Worm (Caenorhabditis elegans) whole organism, mixed stage, embryonic: Measurements from ENCODE around the gene R05H5.4.

Experiments
- M03D4.4 ChIP-seq: sonication (generic microtip); optimal IDR thresholded peaks from 2 replicates; lab custom pipeline; 2017; ENCODE audit warnings: mild to moderate bottlenecking, missing genetic modification characterization, missing compliant biosample characterization
- bed-3 ChIP-seq: fragments of 200-800 bp; sonication (Bioruptor generic); optimal IDR thresholded peaks from 3 replicates; lab custom pipeline; 2018; ENCODE audit warnings: mild to moderate bottlenecking, missing genetic modification characterization, moderate library complexity, missing compliant biosample characterization
- blmp-1 ChIP-seq: fragments of 150-350 bp; optimal IDR thresholded peaks from 2 replicates; lab custom pipeline; 2014; ENCODE audit warnings: missing biosample characterization, missing genetic modification characterization
- ceh-43 ChIP-seq: fragments of 200-800 bp; sonication (Bioruptor generic); optimal IDR thresholded peaks from 2 replicates; lab custom pipeline; 2018; ENCODE audit warnings: mild to moderate bottlenecking, missing genetic modification characterization, moderate library complexity, missing compliant biosample characterization
- ces-1 ChIP-seq: fragments of 150-350 bp; optimal IDR thresholded peaks from 2 replicates; lab custom pipeline; 2014; ENCODE audit warnings: missing biosample characterization, missing genetic modification reagents, missing genetic modification characterization
- cnd-1 ChIP-seq: fragments of 200-800 bp; sonication (Bioruptor generic); optimal IDR thresholded peaks from 2 replicates; lab custom pipeline; 2018; ENCODE audit warnings: mild to moderate bottlenecking, missing genetic modification characterization, missing compliant biosample characterization
- drap-1 ChIP-seq: fragments of 200-800 bp; sonication (Bioruptor generic); optimal IDR thresholded peaks from 3 replicates; lab custom pipeline; 2018; ENCODE audit warnings: mild to moderate bottlenecking, missing genetic modification characterization, missing compliant biosample characterization
- elt-1 ChIP-seq: sonication (generic microtip); optimal IDR thresholded peaks from 2 replicates; lab custom pipeline; 2017; ENCODE audit warnings: missing genetic modification characterization, mild to moderate bottlenecking, missing compliant biosample characterization, antibody characterized with exemption, moderate library complexity, borderline replicate concordance; ENCODE audit not compliant: insufficient read depth
- flh-1 ChIP-seq: fragments of 200-800 bp; sonication (Bioruptor generic); optimal IDR thresholded peaks from 2 replicates; lab custom pipeline; 2018; ENCODE audit warnings: mild to moderate bottlenecking, missing genetic modification characterization, moderate library complexity, missing compliant biosample characterization
- ham-2 ChIP-seq: fragments of 200-800 bp; sonication (Bioruptor generic); optimal IDR thresholded peaks from 2 replicates; lab custom pipeline; 2018; ENCODE audit warnings: mild to moderate bottlenecking, missing genetic modification characterization, missing compliant biosample characterization
- hlh-1 ChIP-seq: fragments of 150-350 bp; optimal IDR thresholded peaks from 2 replicates; lab custom pipeline; 2014; ENCODE audit warnings: missing biosample characterization, missing genetic modification reagents, missing genetic modification characterization
- lin-13 ChIP-seq: fragments of 150-350 bp; optimal IDR thresholded peaks from 2 replicates; lab custom pipeline; 2014; ENCODE audit warnings: missing biosample characterization, missing genetic modification characterization
- lsy-2 ChIP-seq: fragments of 150-350 bp; optimal IDR thresholded peaks from 2 replicates; lab custom pipeline; 2014; ENCODE audit warnings: missing biosample characterization, missing genetic modification characterization
- mab-5 ChIP-seq: fragments of 150-350 bp; optimal IDR thresholded peaks from 2 replicates; lab custom pipeline; 2014; ENCODE audit warnings: missing biosample characterization, missing genetic modification characterization
- mep-1 ChIP-seq: fragments of 150-350 bp; optimal IDR thresholded peaks from 2 replicates; lab custom pipeline; 2017; ENCODE audit warnings: missing biosample characterization, missing genetic modification reagents, missing genetic modification characterization, inconsistent platforms
- mls-2 ChIP-seq: sonication (generic microtip); optimal IDR thresholded peaks from 2 replicates; lab custom pipeline; 2016; ENCODE audit warnings: mild to moderate bottlenecking, missing genetic modification characterization, moderate library complexity, missing compliant biosample characterization
- nhr-12 ChIP-seq: fragments of 150-350 bp; optimal IDR thresholded peaks from 2 replicates; lab custom pipeline; 2014; ENCODE audit warnings: missing biosample characterization, missing genetic modification characterization
- nhr-2 ChIP-seq: fragments of 150-350 bp; optimal IDR thresholded peaks from 2 replicates; lab custom pipeline; 2014; ENCODE audit warnings: missing biosample characterization, missing genetic modification characterization
- nhr-237 ChIP-seq: fragments of 150-350 bp; optimal IDR thresholded peaks from 2 replicates; lab custom pipeline; 2014; ENCODE audit warnings: missing biosample characterization, missing genetic modification characterization
- nhr-28 ChIP-seq: fragments of 150-350 bp; optimal IDR thresholded peaks from 2 replicates; lab custom pipeline; 2014; ENCODE audit warnings: missing biosample characterization, missing genetic modification characterization
- nhr-76 ChIP-seq: sonication (generic microtip); optimal IDR thresholded peaks from 2 replicates; lab custom pipeline; 2017; ENCODE audit warnings: missing biosample characterization, missing genetic modification characterization
- pha-4 ChIP-seq: fragments of 150-350 bp; optimal IDR thresholded peaks from 2 replicates; lab custom pipeline; 2018; ENCODE audit warnings: missing biosample characterization, missing genetic modification reagents, missing genetic modification characterization
- sem-2 ChIP-seq: fragments of 200-800 bp; sonication (Bioruptor generic); optimal IDR thresholded peaks from 2 replicates; lab custom pipeline; 2018; ENCODE audit warnings: mild to moderate bottlenecking, missing genetic modification characterization, missing compliant biosample characterization
- sptf-1 ChIP-seq: sonication (generic microtip); optimal IDR thresholded peaks from 2 replicates; lab custom pipeline; 2017; ENCODE audit warnings: mild to moderate bottlenecking, missing genetic modification characterization, moderate library complexity, missing compliant biosample characterization
- tbx-8 ChIP-seq: fragments of 200-800 bp; sonication (Bioruptor generic); optimal IDR thresholded peaks from 2 replicates; lab custom pipeline; 2018; ENCODE audit warnings: mild to moderate bottlenecking, missing genetic modification characterization, moderate library complexity, missing compliant biosample characterization
- unc-120 ChIP-seq: sonication (generic microtip); optimal IDR thresholded peaks from 2 replicates; lab custom pipeline; 2017; ENCODE audit warnings: missing genetic modification characterization, missing compliant biosample characterization; ENCODE audit not compliant: poor library complexity, severe bottlenecking
- unc-62 ChIP-seq: fragments of 150-350 bp; optimal IDR thresholded peaks from 2 replicates; lab custom pipeline; 2014; ENCODE audit warnings: missing biosample characterization, missing genetic modification reagents, missing genetic modification characterization

The R05H5.4 gene

ce11 chrII:10247154-10247553, 47.3 kb upstream of the R05H5.4 start:
- TF ChIP-seq nhr-2 (tag; lab: Kevin White, UChicago) (no peak), bed-3 (GFP tag; lab: Kevin White, UChicago) (no peak), elt-1 (tag; lab: Kevin White, UChicago) (no peak), nhr-12 (tag; lab: Kevin White, UChicago) (no peak), unc-62 (GFP tag; lab: Kevin White, UChicago) (no peak), hlh-1 (tag; lab: Kevin White, UChicago) (no peak)

- no peak for TF ChIP-seq cnd-1
- no peak for TF ChIP-seq nhr-76 (tag; lab: Kevin White, UChicago)
- TF ChIP-seq sptf-1 (tag; lab: Kevin White, UChicago): no peak
- TF ChIP-seq nhr-237 (tag; lab: Kevin White, UChicago): no peak
- TF ChIP-seq, all 35 proteins: peak for 0
These were observed 45.8 kb upstream of the R05H5.4 start for ce11 chrII:10245612-10246011.

- peak; percentile 36 for TF ChIP-seq ces-1
- TF ChIP-seq M03D4.4 (tag; lab: Kevin White, UChicago): no peak
These were observed 42.5 kb upstream of the R05H5.4 start, which contains the start of gene mrps-14 for ce11 chrII:10242294-10242693. Gene mrps-14, minus strand, starts transcription at chrII:10242490.

- TF ChIP-seq nhr-2 (tag; lab: Kevin White, UChicago) (no peak), nhr-76 (tag; lab: Kevin White, UChicago) (no peak), elt-1 (tag; lab: Kevin White, UChicago) (no peak), unc-62 (GFP tag; lab: Kevin White, UChicago) (no peak), lin-13 (no peak), blmp-1 (tag; lab: Kevin White, UChicago) (no peak), mls-2 (tag; lab: Kevin White, UChicago) (no peak), sem-2 (GFP tag; lab: Kevin White, UChicago) (no peak), bed-3 (GFP tag; lab: Kevin White, UChicago) (no peak), nhr-237 (tag; lab: Kevin White, UChicago) (no peak), hlh-1 (tag; lab: Kevin White, UChicago) (no peak)
- TF ChIP-seq, all 35 proteins: peak for 0
These were observed 39.8 kb upstream of the R05H5.4 start, which contains the start of gene mec-15 for ce11 chrII:10239595-10239994. Gene mec-15, minus strand, starts transcription at chrII:10239695.

ce11 chrII:10234398-10234797, 34.6 kb upstream of the R05H5.4 start, which contains the start of gene ubxn-5:
Gene ubxn-5, minus strand, starts transcription at chrII:10234498.
- TF ChIP-seq mab-5: no peak
- TF ChIP-seq nhr-28 (tag; lab: Kevin White, UChicago): no peak
- no peak for TF ChIP-seq sptf-1 (tag; lab: Kevin White, UChicago)
- TF ChIP-seq nhr-2 (tag; lab: Kevin White, UChicago): no peak
- TF ChIP-seq cnd-1: no peak
- TF ChIP-seq mep-1 (tag; lab: Kevin White, UChicago): no peak
- TF ChIP-seq pha-4 (tag; lab: Kevin White, UChicago): no peak
- no peak for TF ChIP-seq tbx-8 (GFP tag; lab: Kevin White, UChicago)
- TF ChIP-seq unc-120 (tag; lab: Kevin White, UChicago): no peak
- no peak for TF ChIP-seq drap-1
- TF ChIP-seq ceh-43 (GFP tag; lab: Kevin White, UChicago): no peak

- TF ChIP-seq mep-1 (tag; lab: Kevin White, UChicago) (no peak), blmp-1 (tag; lab: Kevin White, UChicago) (no peak), bed-3 (GFP tag; lab: Kevin White, UChicago) (no peak), mab-5 (no peak), nhr-28 (tag; lab: Kevin White, UChicago) (no peak), flh-1 (GFP tag; lab: Kevin White, UChicago) (no peak), lsy-2 (tag; lab: Kevin White, UChicago) (no peak), ham-2 (GFP tag; lab: Kevin White, UChicago) (no peak), nhr-237 (tag; lab: Kevin White, UChicago) (no peak)
These were observed 32.1 kb upstream of the R05H5.4 start for ce11 chrII:10231874-10232273.
